Worm (Caenorhabditis elegans) whole organism, late embryonic: ENCODE data around the gene C05D12.5.
A peak's percentile ranks its signal among the peaks of the same experiment; 100 is the strongest.

Experiments used
- C38D4.7 ChIP-seq: fragments of 200-800 bp; sonication (Bioruptor generic); optimal IDR thresholded peaks from 2 replicates; lab custom pipeline; 2018; ENCODE audit warnings: mild to moderate bottlenecking, missing genetic modification characterization, moderate library complexity, missing compliant biosample characterization
- K09A11.1 ChIP-seq: sonication (generic microtip); optimal IDR thresholded peaks from 2 replicates; lab custom pipeline; 2017; ENCODE audit warnings: antibody characterized with exemption, mild to moderate bottlenecking, missing genetic modification characterization, missing compliant biosample characterization; ENCODE audit not compliant: insufficient read depth
- T23F11.4 ChIP-seq: fragments of 200-800 bp; sonication (Bioruptor generic); optimal IDR thresholded peaks from 2 replicates; lab custom pipeline; 2018; ENCODE audit warnings: mild to moderate bottlenecking, missing genetic modification characterization, missing compliant biosample characterization
- Y22D7AL.16 ChIP-seq: sonication (generic microtip); optimal IDR thresholded peaks from 2 replicates; lab custom pipeline; 2016; ENCODE audit warnings: missing genetic modification characterization, missing compliant biosample characterization
- ahr-1 ChIP-seq: sonication (generic microtip); optimal IDR thresholded peaks from 2 replicates; lab custom pipeline; 2016; ENCODE audit warnings: missing genetic modification characterization, missing compliant biosample characterization
- ama-1 ChIP-seq: fragments of 150-350 bp; optimal IDR thresholded peaks from 2 replicates; lab custom pipeline; 2014
- ceh-18 ChIP-seq: sonication (generic microtip); optimal IDR thresholded peaks from 2 replicates; lab custom pipeline; 2016; ENCODE audit warnings: missing genetic modification characterization, missing compliant biosample characterization
- ceh-19 ChIP-seq: fragments of 200-800 bp; sonication (Bioruptor generic); optimal IDR thresholded peaks from 2 replicates; lab custom pipeline; 2018; ENCODE audit warnings: mild to moderate bottlenecking, missing genetic modification characterization, missing compliant biosample characterization
- ceh-2 ChIP-seq: sonication (generic microtip); optimal IDR thresholded peaks from 2 replicates; lab custom pipeline; 2016; ENCODE audit warnings: missing genotype, missing genetic modification characterization, missing compliant biosample characterization
- ceh-30 ChIP-seq: fragments of 150-350 bp; optimal IDR thresholded peaks from 2 replicates; lab custom pipeline; 2014; ENCODE audit warnings: missing biosample characterization, missing genetic modification characterization
- ceh-31 ChIP-seq: sonication (generic microtip); optimal IDR thresholded peaks from 2 replicates; lab custom pipeline; 2016; ENCODE audit warnings: missing genetic modification characterization, missing compliant biosample characterization
- ceh-34 ChIP-seq: sonication (generic microtip); optimal IDR thresholded peaks from 2 replicates; lab custom pipeline; 2016; ENCODE audit warnings: mild to moderate bottlenecking, missing genetic modification characterization, missing compliant biosample characterization
- ceh-45 ChIP-seq: fragments of 200-800 bp; sonication (Bioruptor generic); IDR thresholded peaks from 2 replicates; pipeline ENCODE4 v1.3.6; 2022; ENCODE audit warnings: missing genetic modification reagents, missing genetic modification characterization, missing compliant biosample characterization
- ceh-6 ChIP-seq: fragments of 200-800 bp; sonication (Bioruptor generic); optimal IDR thresholded peaks from 2 replicates; lab custom pipeline; 2018; ENCODE audit warnings: mild to moderate bottlenecking, missing genetic modification characterization, missing compliant biosample characterization
- che-1 ChIP-seq: sonication (generic microtip); optimal IDR thresholded peaks from 2 replicates; lab custom pipeline; 2016; ENCODE audit warnings: mild to moderate bottlenecking, missing genetic modification characterization, missing compliant biosample characterization
- dmd-4 ChIP-seq: sonication (generic microtip); optimal IDR thresholded peaks from 2 replicates; lab custom pipeline; 2016; ENCODE audit warnings: borderline replicate concordance, missing genetic modification characterization, missing compliant biosample characterization
- elt-2 ChIP-seq: sonication (generic microtip); optimal IDR thresholded peaks from 2 replicates; lab custom pipeline; 2016; ENCODE audit warnings: missing genetic modification reagents, missing genetic modification characterization, missing compliant biosample characterization
- elt-4 ChIP-seq: sonication (generic microtip); optimal IDR thresholded peaks from 2 replicates; lab custom pipeline; 2016; ENCODE audit warnings: missing genetic modification characterization, missing compliant biosample characterization
- ets-4 ChIP-seq: sonication (generic microtip); optimal IDR thresholded peaks from 2 replicates; lab custom pipeline; 2016; ENCODE audit warnings: missing genetic modification characterization, missing compliant biosample characterization
- eyg-1 ChIP-seq: sonication (generic microtip); optimal IDR thresholded peaks from 2 replicates; lab custom pipeline; 2016; ENCODE audit warnings: missing genotype, missing genetic modification characterization, missing compliant biosample characterization
- fkh-6 ChIP-seq: sonication (generic microtip); optimal IDR thresholded peaks from 2 replicates; lab custom pipeline; 2016; ENCODE audit warnings: missing genetic modification characterization, missing compliant biosample characterization
- gmeb-2 ChIP-seq: sonication (generic microtip); optimal IDR thresholded peaks from 2 replicates; lab custom pipeline; 2016; ENCODE audit warnings: missing genetic modification characterization, inconsistent platforms, missing compliant biosample characterization
- hlh-15 ChIP-seq: sonication (generic microtip); optimal IDR thresholded peaks from 2 replicates; lab custom pipeline; 2016; ENCODE audit warnings: missing genetic modification characterization, missing compliant biosample characterization
- hlh-30 ChIP-seq: sonication (generic microtip); optimal IDR thresholded peaks from 2 replicates; lab custom pipeline; 2017; ENCODE audit warnings: antibody characterized with exemption, missing genetic modification characterization, missing compliant biosample characterization; ENCODE audit not compliant: insufficient read depth
- lim-6 ChIP-seq: sonication (generic microtip); optimal IDR thresholded peaks from 2 replicates; lab custom pipeline; 2016; ENCODE audit warnings: missing genetic modification characterization, missing compliant biosample characterization
- lin-11 ChIP-seq: fragments of 200-800 bp; sonication (Bioruptor generic); optimal IDR thresholded peaks from 2 replicates; lab custom pipeline; 2018; ENCODE audit warnings: mild to moderate bottlenecking, missing genetic modification characterization, missing compliant biosample characterization
- madf-2 ChIP-seq: sonication (generic microtip); optimal IDR thresholded peaks from 2 replicates; lab custom pipeline; 2017; ENCODE audit warnings: missing genetic modification characterization, missing compliant biosample characterization
- mec-3 ChIP-seq: sonication (generic microtip); optimal IDR thresholded peaks from 2 replicates; lab custom pipeline; 2016; ENCODE audit warnings: borderline replicate concordance, missing genetic modification characterization, missing compliant biosample characterization
- nfya-1 ChIP-seq: sonication (generic microtip); optimal IDR thresholded peaks from 2 replicates; lab custom pipeline; 2017; ENCODE audit warnings: missing genetic modification characterization, mild to moderate bottlenecking, missing compliant biosample characterization, antibody characterized with exemption, moderate library complexity
- nhr-11 ChIP-seq: fragments of 150-350 bp; optimal IDR thresholded peaks from 2 replicates; lab custom pipeline; 2014; ENCODE audit warnings: missing biosample characterization, missing genetic modification characterization
- nhr-232 ChIP-seq: sonication (generic microtip); optimal IDR thresholded peaks from 2 replicates; lab custom pipeline; 2016; ENCODE audit warnings: missing genetic modification characterization, missing compliant biosample characterization
- npax-4 ChIP-seq: sonication (generic microtip); optimal IDR thresholded peaks from 2 replicates; lab custom pipeline; 2016; ENCODE audit warnings: missing genetic modification characterization, missing compliant biosample characterization
- odd-2 ChIP-seq: sonication (generic microtip); optimal IDR thresholded peaks from 2 replicates; lab custom pipeline; 2017; ENCODE audit warnings: antibody characterized with exemption, mild to moderate bottlenecking, missing genetic modification characterization, missing compliant biosample characterization
- pag-3 ChIP-seq: sonication (generic microtip); optimal IDR thresholded peaks from 2 replicates; lab custom pipeline; 2016; ENCODE audit warnings: missing compliant biosample characterization, missing genetic modification characterization, borderline replicate concordance
- pat-9 ChIP-seq: fragments of 200-800 bp; sonication (Bioruptor generic); optimal IDR thresholded peaks from 2 replicates; lab custom pipeline; 2018; ENCODE audit warnings: mild to moderate bottlenecking, missing genetic modification characterization, moderate library complexity, missing compliant biosample characterization
- pax-1 ChIP-seq: fragments of 150-350 bp; optimal IDR thresholded peaks from 2 replicates; lab custom pipeline; 2014; ENCODE audit warnings: missing biosample characterization, missing genetic modification characterization
- pros-1 ChIP-seq: fragments of 150-350 bp; optimal IDR thresholded peaks from 2 replicates; lab custom pipeline; 2014; ENCODE audit warnings: missing biosample characterization, missing genetic modification reagents, missing genetic modification characterization
- ref-2 ChIP-seq: sonication (generic microtip); optimal IDR thresholded peaks from 2 replicates; lab custom pipeline; 2016; ENCODE audit warnings: missing genetic modification characterization, missing compliant biosample characterization
- sdc-2 ChIP-seq: sonication (generic microtip); optimal IDR thresholded peaks from 2 replicates; lab custom pipeline; 2016; ENCODE audit warnings: missing genotype, missing genetic modification characterization, missing compliant biosample characterization
- sox-4 ChIP-seq: sonication (generic microtip); optimal IDR thresholded peaks from 2 replicates; lab custom pipeline; 2017; ENCODE audit warnings: mild to moderate bottlenecking, missing genetic modification characterization, inconsistent platforms, missing compliant biosample characterization
- syd-9 ChIP-seq: sonication (generic microtip); optimal IDR thresholded peaks from 2 replicates; lab custom pipeline; 2016; ENCODE audit warnings: mild to moderate bottlenecking, missing genetic modification characterization, moderate library complexity, missing compliant biosample characterization
- ttx-3 ChIP-seq: sonication (generic microtip); optimal IDR thresholded peaks from 2 replicates; lab custom pipeline; 2016; ENCODE audit warnings: missing genetic modification reagents, missing genetic modification characterization, missing compliant biosample characterization
- unc-3 ChIP-seq, 2 experiments: fragments of 200-800 bp in 1 of 2; sonication (Bioruptor generic) in 1 of 2; sonication (generic microtip) in 1 of 2; conservative IDR thresholded peaks in 1 of 2; optimal IDR thresholded peaks in 1 of 2; 2 replicates each; pipeline versions ENCODE4 v1.3.6 to Lab custom; 2016 to 2022; ENCODE audit warnings: missing compliant biosample characterization in 2 of 2, missing genetic modification characterization in 2 of 2, missing genetic modification reagents in 1 of 2
- unc-86 ChIP-seq: sonication (generic microtip); optimal IDR thresholded peaks from 2 replicates; lab custom pipeline; 2016; ENCODE audit warnings: missing genetic modification characterization, missing compliant biosample characterization
- zip-5 ChIP-seq: sonication (generic microtip); optimal IDR thresholded peaks from 2 replicates; lab custom pipeline; 2016; ENCODE audit warnings: missing genetic modification characterization, missing compliant biosample characterization
- ztf-16 ChIP-seq: sonication (generic microtip); optimal IDR thresholded peaks from 2 replicates; lab custom pipeline; 2017; ENCODE audit warnings: missing genetic modification characterization, missing compliant biosample characterization

The C05D12.5 gene

ce11 chrII:11473525-11474181 is 39.6 kb downstream of the C05D12.5 start, which contains the start of the genes metl-1 and W02B12.11 (continued):
- TF ChIP-seq K09A11.1 (tag; lab: Kevin White, UChicago) = no peak
- TF ChIP-seq pros-1 (tag; lab: Kevin White, UChicago) = no peak
- peak; percentile 50 for TF ChIP-seq pat-9
- no peak for TF ChIP-seq pax-1 (tag; lab: Kevin White, UChicago)
- no peak for TF ChIP-seq ztf-16 (tag; lab: Kevin White, UChicago)
- no peak for TF ChIP-seq fkh-6 (tag; lab: Kevin White, UChicago)
- no peak for TF ChIP-seq lim-6 (tag; lab: Kevin White, UChicago)
- no peak for TF ChIP-seq ceh-30 (tag; lab: Kevin White, UChicago)
- peak; percentile 6 for TF ChIP-seq sdc-2 (tag; lab: Kevin White, UChicago)
- no peak for TF ChIP-seq ceh-6 (GFP tag; lab: Kevin White, UChicago)
- TF ChIP-seq nhr-11 = no peak
- peak; percentile 13 for TF ChIP-seq che-1 (tag; lab: Kevin White, UChicago)
- TF ChIP-seq npax-4 (tag; lab: Kevin White, UChicago) = no peak
- peak; percentile 37 for TF ChIP-seq ceh-34
- TF ChIP-seq gmeb-2 (tag; lab: Kevin White, UChicago) = no peak
- peak; percentile 62 for TF ChIP-seq nfya-1 (tag; lab: Kevin White, UChicago)
- TF ChIP-seq Y22D7AL.16 (tag; lab: Kevin White, UChicago) = peak; percentile 26
- TF ChIP-seq ahr-1 (tag; lab: Kevin White, UChicago) = no peak
- peak; percentile 66 for TF ChIP-seq elt-2 (tag; lab: Kevin White, UChicago)
- TF ChIP-seq syd-9 (tag; lab: Kevin White, UChicago) = peak; percentile 34
- TF ChIP-seq elt-4 = no peak
- TF ChIP-seq ceh-2 (tag; lab: Kevin White, UChicago) = no peak
- TF ChIP-seq ceh-45 (GFP tag; lab: Robert Waterston, UW) = no peak
- TF ChIP-seq ets-4 = no peak
- no peak for TF ChIP-seq C38D4.7
- peak; percentile 19 for TF ChIP-seq ceh-18 (tag; lab: Kevin White, UChicago)
- TF ChIP-seq ceh-19 (GFP tag; lab: Kevin White, UChicago) = no peak
- peak; percentile 20 for TF ChIP-seq lin-11 (tag; lab: Kevin White, UChicago)
- TF ChIP-seq hlh-15 = no peak
- no peak for TF ChIP-seq sox-4 (tag; lab: Kevin White, UChicago)
- no peak for TF ChIP-seq T23F11.4 (GFP tag; lab: Kevin White, UChicago)
- no peak for TF ChIP-seq mec-3 (tag; lab: Kevin White, UChicago)
- 0 out of 2 replicates have a peak, but pooled peaks have one; percentile 24 for TF ChIP-seq unc-3 (GFP tag; conservative IDR thresholded peaks at IDR 0.05; lab: Robert Waterston, UW)
- no peak for TF ChIP-seq unc-3 (tag; optimal IDR thresholded peaks at IDR 0.05; lab: Kevin White, UChicago)
- TF ChIP-seq ceh-31 (tag; lab: Kevin White, UChicago) = peak; percentile 43
- no peak for TF ChIP-seq dmd-4 (tag; lab: Kevin White, UChicago)
- TF ChIP-seq madf-2 (tag; lab: Kevin White, UChicago) = peak; percentile 63
- TF ChIP-seq unc-86 (tag; lab: Kevin White, UChicago) = peak; percentile 19
- TF ChIP-seq zip-5 (tag; lab: Kevin White, UChicago) = no peak
- TF ChIP-seq ref-2 = peak; percentile 49
- TF ChIP-seq pag-3 (tag; lab: Kevin White, UChicago) = no peak
- TF ChIP-seq odd-2 (tag; lab: Kevin White, UChicago) = no peak
- TF ChIP-seq nhr-232 (tag; lab: Kevin White, UChicago) = no peak
- no peak for TF ChIP-seq ama-1 (lab: Kevin White, UChicago)
- TF ChIP-seq ttx-3 (tag; lab: Kevin White, UChicago) = peak; percentile 19
- TF ChIP-seq eyg-1 (tag; lab: Kevin White, UChicago) = no peak
- no peak for TF ChIP-seq hlh-30 (tag; lab: Kevin White, UChicago)
